Fruit fly (Drosophila melanogaster) S2 (cell line): ENCODE measurements around the gene Nop56.

Experiments
- CG8478 ChIP-seq: fragments of >200 bp; optimal IDR thresholded peaks from 2 replicates; lab custom pipeline; 2018
- CTCF ChIP-seq, 2 experiments: fragments of >200 bp; optimal IDR thresholded peaks; 2 replicates each; lab custom pipeline; 2018

DNA sequence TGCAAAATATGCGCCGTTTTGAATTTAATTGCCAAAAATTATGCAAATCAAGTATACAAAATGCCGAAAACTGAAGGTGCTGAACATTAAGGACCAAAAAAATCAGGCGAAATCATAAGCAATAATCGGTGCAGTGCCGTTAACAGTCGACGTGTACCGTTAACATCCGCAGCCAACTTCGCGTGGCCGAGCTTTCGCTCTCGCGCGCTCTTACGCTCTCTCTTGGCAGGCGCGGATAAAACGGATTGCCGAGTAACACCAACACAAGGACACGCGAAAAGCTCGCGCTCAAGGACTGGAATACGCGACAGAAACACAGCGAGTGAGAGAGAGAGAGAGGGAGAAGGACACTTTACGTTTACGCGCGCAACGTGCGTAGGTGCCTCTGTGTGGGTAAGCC, 49.2 kb upstream of the Nop56 start:
- TF ChIP-seq CG8478 (lab: Kevin White, UChicago) (no peak), CTCF (optimal IDR thresholded peaks at IDR 0.05; lab: Kevin White, UChicago) (no peak)
